Worm (Caenorhabditis elegans) whole organism, L1 larva: ENCODE data around the gene rpt-3.

Experiments used
- C04F5.9 ChIP-seq: sonication (generic microtip); optimal IDR thresholded peaks from 2 replicates; lab custom pipeline; 2016; ENCODE audit warnings: missing genetic modification characterization, missing compliant biosample characterization
- C16A3.4 ChIP-seq: fragments of 150-350 bp; optimal IDR thresholded peaks from 2 replicates; lab custom pipeline; 2014; ENCODE audit warnings: missing biosample characterization, missing genetic modification characterization
- C34B4.2 ChIP-seq: sonication (generic microtip); optimal IDR thresholded peaks from 2 replicates; lab custom pipeline; 2017; ENCODE audit warnings: mild to moderate bottlenecking, missing genetic modification characterization, missing compliant biosample characterization
- aha-1 ChIP-seq: fragments of 150-350 bp; optimal IDR thresholded peaks from 2 replicates; lab custom pipeline; 2014; ENCODE audit warnings: missing biosample characterization, missing genetic modification characterization
- ama-1 ChIP-seq: fragments of 150-350 bp; optimal IDR thresholded peaks from 2 replicates; lab custom pipeline; 2014
- blmp-1 ChIP-seq: fragments of 150-350 bp; optimal IDR thresholded peaks from 2 replicates; lab custom pipeline; 2014; ENCODE audit warnings: missing biosample characterization, missing genetic modification characterization
- ceh-63 ChIP-seq: fragments of 200-800 bp; sonication (Bioruptor generic); optimal IDR thresholded peaks from 2 replicates; lab custom pipeline; 2018; ENCODE audit warnings: mild to moderate bottlenecking, missing genetic modification characterization, missing compliant biosample characterization
- ceh-90 ChIP-seq: sonication (generic microtip); optimal IDR thresholded peaks from 2 replicates; lab custom pipeline; 2016; ENCODE audit warnings: missing genetic modification characterization, missing compliant biosample characterization
- efl-1 ChIP-seq, 4 experiments: fragments of 150-350 bp; optimal IDR thresholded peaks in 3 of 4; peaks in 1 of 4; 1 replicate in 1 of 4; 2 replicates in 3 of 4; lab custom pipeline; 2014; ENCODE audit warnings: missing biosample characterization in 2 of 4, missing genetic modification characterization in 2 of 4, missing genetic modification reagents in 2 of 4
- egl-13 ChIP-seq: sonication (generic microtip); optimal IDR thresholded peaks from 2 replicates; lab custom pipeline; 2016; ENCODE audit warnings: missing genotype, missing genetic modification reagents, missing genetic modification characterization, missing compliant biosample characterization
- elt-2 ChIP-seq: sonication (generic microtip); optimal IDR thresholded peaks from 2 replicates; lab custom pipeline; 2016; ENCODE audit warnings: missing genetic modification characterization, mild to moderate bottlenecking, inconsistent platforms, missing compliant biosample characterization, missing genetic modification reagents
- elt-3 ChIP-seq, 6 experiments: fragments of 150-350 bp in 1 of 6; sonication (generic microtip); optimal IDR thresholded peaks; 2 replicates each; lab custom pipeline; 2017 to 2018; ENCODE audit warnings: missing biosample characterization in 6 of 6, missing genetic modification characterization in 6 of 6, inconsistent platforms in 1 of 6
- fkh-10 ChIP-seq: sonication (generic microtip); optimal IDR thresholded peaks from 2 replicates; lab custom pipeline; 2017; ENCODE audit warnings: missing biosample characterization, missing genetic modification reagents, missing genetic modification characterization
- fos-1 ChIP-seq: fragments of 150-350 bp; optimal IDR thresholded peaks from 2 replicates; lab custom pipeline; 2014; ENCODE audit warnings: missing biosample characterization, missing genetic modification characterization
- hlh-17 ChIP-seq: fragments of 200-800 bp; sonication (Bioruptor generic); optimal IDR thresholded peaks from 2 replicates; lab custom pipeline; 2018; ENCODE audit warnings: missing genetic modification characterization, mild to moderate bottlenecking, missing compliant biosample characterization, moderate library complexity, borderline replicate concordance
- hlh-4 ChIP-seq: sonication (generic microtip); optimal IDR thresholded peaks from 2 replicates; lab custom pipeline; 2016; ENCODE audit warnings: mild to moderate bottlenecking, missing genetic modification characterization, missing compliant biosample characterization
- irx-1 ChIP-seq: sonication (generic microtip); optimal IDR thresholded peaks from 2 replicates; lab custom pipeline; 2016; ENCODE audit warnings: missing genetic modification characterization, missing compliant biosample characterization
- isw-1 ChIP-seq: fragments of 200-800 bp; sonication (Bioruptor generic); IDR thresholded peaks from 2 replicates; pipeline ENCODE4 v1.3.6; 2022; ENCODE audit warnings: missing genetic modification characterization, missing compliant biosample characterization
- jun-1 ChIP-seq: fragments of 150-350 bp; optimal IDR thresholded peaks from 2 replicates; lab custom pipeline; 2014; ENCODE audit warnings: missing biosample characterization, missing genetic modification reagents, missing genetic modification characterization
- lin-14 ChIP-seq: fragments of 200-800 bp; sonication (Bioruptor generic); optimal IDR thresholded peaks from 2 replicates; lab custom pipeline; 2018; ENCODE audit warnings: mild to moderate bottlenecking, missing genetic modification characterization, moderate library complexity, missing compliant biosample characterization
- lin-35 ChIP-seq, 2 experiments: fragments of 150-350 bp; optimal IDR thresholded peaks; 2 replicates each; lab custom pipeline; 2014; ENCODE audit warnings: missing biosample characterization in 2 of 2, missing genetic modification characterization in 2 of 2, missing genetic modification reagents in 2 of 2
- lsy-2 ChIP-seq, 2 experiments: fragments of 150-350 bp; optimal IDR thresholded peaks; 2 replicates each; lab custom pipeline; 2014; ENCODE audit warnings: missing biosample characterization in 2 of 2, missing genetic modification characterization in 2 of 2
- mef-2 ChIP-seq: fragments of 150-350 bp; optimal IDR thresholded peaks from 2 replicates; lab custom pipeline; 2014; ENCODE audit warnings: missing biosample characterization, missing genetic modification characterization
- nhr-11 ChIP-seq: fragments of 150-350 bp; optimal IDR thresholded peaks from 2 replicates; lab custom pipeline; 2014; ENCODE audit warnings: missing biosample characterization, missing genetic modification characterization
- nhr-19 ChIP-seq: fragments of 200-800 bp; sonication (Bioruptor generic); conservative IDR thresholded peaks from 2 replicates; pipeline ENCODE4 v1.3.6; 2022; ENCODE audit warnings: missing genetic modification characterization, missing compliant biosample characterization
- nhr-20 ChIP-seq: sonication (generic microtip); optimal IDR thresholded peaks from 2 replicates; lab custom pipeline; 2016; ENCODE audit warnings: mild to moderate bottlenecking, missing genetic modification characterization, missing compliant biosample characterization
- nhr-71 ChIP-seq: sonication (generic microtip); optimal IDR thresholded peaks from 2 replicates; lab custom pipeline; 2016; ENCODE audit warnings: mild to moderate bottlenecking, missing genetic modification characterization, moderate library complexity, missing compliant biosample characterization
- nhr-85 ChIP-seq: sonication (generic microtip); peaks from one replicate; lab custom pipeline; 2016; ENCODE audit warnings: missing genetic modification characterization, inconsistent platforms, missing compliant biosample characterization
- nhr-90 ChIP-seq: sonication (generic microtip); optimal IDR thresholded peaks from 2 replicates; lab custom pipeline; 2016; ENCODE audit warnings: mild to moderate bottlenecking, missing genetic modification characterization, missing compliant biosample characterization; ENCODE audit not compliant: poor library complexity
- pax-3 ChIP-seq: fragments of 200-800 bp; sonication (Bioruptor generic); optimal IDR thresholded peaks from 2 replicates; lab custom pipeline; 2018; ENCODE audit warnings: mild to moderate bottlenecking, missing genetic modification characterization, moderate library complexity, missing compliant biosample characterization
- rnt-1 ChIP-seq: sonication (generic microtip); optimal IDR thresholded peaks from 2 replicates; lab custom pipeline; 2016; ENCODE audit warnings: mild to moderate bottlenecking, missing genetic modification characterization, moderate library complexity, missing compliant biosample characterization
- snu-23 ChIP-seq: sonication (generic microtip); optimal IDR thresholded peaks from 2 replicates; lab custom pipeline; 2016; ENCODE audit warnings: missing genetic modification characterization, missing compliant biosample characterization
- sox-4 ChIP-seq: sonication (generic microtip); optimal IDR thresholded peaks from 2 replicates; lab custom pipeline; 2016; ENCODE audit warnings: missing genetic modification characterization, missing compliant biosample characterization
- sup-37 ChIP-seq: fragments of 200-800 bp; sonication (Bioruptor generic); optimal IDR thresholded peaks from 2 replicates; lab custom pipeline; 2018; ENCODE audit warnings: mild to moderate bottlenecking, missing genetic modification characterization, missing compliant biosample characterization
- tlp-1 ChIP-seq: fragments of 150-350 bp; optimal IDR thresholded peaks from 2 replicates; lab custom pipeline; 2014; ENCODE audit warnings: missing biosample characterization, missing genetic modification characterization
- unc-130 ChIP-seq: fragments of 150-350 bp; optimal IDR thresholded peaks from 2 replicates; lab custom pipeline; 2017; ENCODE audit warnings: missing biosample characterization, missing genetic modification characterization, inconsistent platforms
- unc-62 ChIP-seq: fragments of 150-350 bp; optimal IDR thresholded peaks from 2 replicates; lab custom pipeline; 2014; ENCODE audit warnings: missing biosample characterization, missing genetic modification reagents, missing genetic modification characterization
- vab-15 ChIP-seq: sonication (generic microtip); optimal IDR thresholded peaks from 2 replicates; lab custom pipeline; 2017; ENCODE audit warnings: missing genotype, mild to moderate bottlenecking, missing genetic modification characterization, missing compliant biosample characterization
- zag-1 ChIP-seq: fragments of 150-350 bp; optimal IDR thresholded peaks from 2 replicates; lab custom pipeline; 2014; ENCODE audit warnings: missing biosample characterization, missing genetic modification characterization
- zip-4 ChIP-seq: fragments of 200-800 bp; sonication (Bioruptor generic); optimal IDR thresholded peaks from 2 replicates; lab custom pipeline; 2018; ENCODE audit warnings: mild to moderate bottlenecking, missing genetic modification characterization, moderate library complexity, missing compliant biosample characterization

Gene rpt-3

DNA sequence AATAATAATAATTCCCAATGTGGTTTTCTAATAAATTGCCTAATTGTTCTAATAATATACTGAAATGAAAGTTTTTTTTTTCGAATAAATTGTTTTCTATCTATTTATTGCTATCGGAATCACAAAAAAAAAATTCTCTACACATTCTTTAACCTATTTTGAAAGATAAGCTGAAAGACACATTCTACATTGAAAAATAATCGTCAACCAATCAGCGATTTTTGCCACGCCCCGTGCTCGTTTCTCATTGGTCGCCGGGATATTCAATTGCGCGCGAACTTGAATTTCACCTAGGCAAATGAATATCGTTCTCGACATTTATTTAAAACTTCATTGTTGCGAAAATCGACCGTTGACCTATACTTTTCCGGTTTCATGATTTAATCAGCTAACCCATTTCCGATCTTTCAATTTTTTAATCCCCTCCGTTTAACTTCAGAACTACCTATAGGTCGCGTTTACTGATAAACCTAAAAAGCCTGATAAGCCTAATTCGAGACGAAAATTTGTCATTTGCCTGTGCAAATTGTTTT is 10.5 kb downstream of the rpt-3 start, which contains the start of gene F23F12.3:
Gene F23F12.3, plus strand, starts transcription at position 483 of the 533 bp plus-strand sequence.
- peak; percentile 32 for TF ChIP-seq elt-2 (tag; lab: Kevin White, UChicago)
- TF ChIP-seq vab-15 = no peak

DNA sequence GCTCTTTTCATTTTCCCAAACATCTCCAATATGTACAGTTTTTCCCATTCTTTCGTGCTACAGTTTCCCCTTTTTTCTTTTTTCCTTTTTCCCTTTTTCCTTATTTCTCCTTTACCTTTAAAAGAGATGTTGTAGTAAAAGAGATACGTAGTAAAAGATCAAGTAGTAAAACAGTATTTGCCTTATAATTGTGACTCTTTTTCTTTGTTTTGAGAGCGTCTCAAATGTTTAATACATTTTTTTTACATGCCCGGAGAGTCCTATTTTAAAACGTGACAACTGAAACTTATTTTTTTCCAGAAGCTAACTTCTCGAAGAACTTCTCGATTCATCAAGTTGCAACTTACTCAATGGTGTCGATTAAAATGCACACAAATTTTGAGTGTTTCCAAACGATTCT is 18.2 kb downstream of the rpt-3 start, which contains the start of gene F23F12.12:
Gene F23F12.12, plus strand, starts transcription at position 301 of the 400 bp plus-strand sequence.
- no peak for TF ChIP-seq fkh-10 (GFP tag; lab: Kevin White, UChicago)

DNA sequence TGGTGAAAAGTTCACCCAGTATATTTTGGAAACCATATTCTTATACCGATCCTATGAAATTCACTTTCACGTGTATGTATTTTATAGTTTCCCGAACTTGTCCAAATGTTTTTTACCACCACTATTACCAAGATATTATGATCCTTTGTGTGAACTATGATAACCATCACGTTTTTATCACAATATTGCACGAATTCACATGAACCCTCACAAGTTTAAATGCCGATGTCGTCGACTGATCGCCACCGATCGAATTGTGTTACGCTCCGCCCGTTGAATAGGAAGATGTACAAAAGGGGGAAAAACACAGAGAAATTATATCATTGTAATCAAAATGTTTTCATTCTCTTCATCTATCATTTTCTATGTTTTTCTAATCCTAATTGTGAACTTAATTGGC is 18.7 kb downstream of the rpt-3 start:
- TF ChIP-seq unc-62 (GFP tag; lab: Kevin White, UChicago) (no peak), nhr-90 (tag; lab: Kevin White, UChicago) (peak; percentile 14), isw-1 (GFP tag; lab: Robert Waterston, UW) (no peak), nhr-20 (tag; lab: Kevin White, UChicago) (peak; percentile 58), ama-1 (no peak), egl-13 (tag; lab: Kevin White, UChicago) (no peak), pax-3 (tag; lab: Kevin White, UChicago) (no peak), elt-3 (tag; optimal IDR thresholded peaks at IDR 0.05; lab: Kevin White, UChicago) (peak in 1 of 6 experiments; percentile 93), mef-2 (no peak), jun-1 (tag; lab: Kevin White, UChicago) (no peak), snu-23 (peak; percentile 28), nhr-19 (GFP tag; lab: Robert Waterston, UW) (peak; percentile 49), lin-14 (GFP tag; lab: Kevin White, UChicago) (peak; percentile 8), lin-35 (GFP tag; optimal IDR thresholded peaks at IDR 0.05; lab: Kevin White, UChicago) (peak in 1 of 2 experiments; percentile 33), unc-130 (tag; lab: Kevin White, UChicago) (peak; percentile 24), nhr-85 (peak; percentile 72), nhr-71 (tag; lab: Kevin White, UChicago) (peak; percentile 42), blmp-1 (tag; lab: Kevin White, UChicago) (peak; percentile 47), efl-1 (optimal IDR thresholded peaks at IDR 0.05; lab: Kevin White, UChicago) (no peak), efl-1 (GFP tag; optimal IDR thresholded peaks at IDR 0.05 in 1 of 2; lab: Kevin White, UChicago) (no peak)
- TF ChIP-seq, all 84 proteins: peak for 11

DNA sequence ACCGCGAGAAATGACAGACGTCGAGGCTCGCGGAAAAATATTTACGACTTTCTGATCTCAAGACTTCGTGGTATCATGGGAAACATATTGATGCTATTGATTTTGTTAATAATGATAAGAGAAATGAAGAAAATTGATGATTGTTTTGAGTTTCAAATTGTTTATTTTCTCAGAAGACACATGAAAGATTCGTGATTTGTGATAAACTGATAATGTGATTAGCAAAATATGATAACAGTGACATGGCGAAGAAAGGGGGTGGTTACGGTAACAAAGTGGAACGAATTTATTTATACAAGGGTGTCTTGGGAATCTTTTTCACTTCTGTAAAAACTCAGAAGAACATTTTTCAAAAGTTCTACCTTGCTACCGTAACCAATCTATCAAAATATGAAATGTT is 19.7 kb downstream of the rpt-3 start:
- TF ChIP-seq ceh-90 (tag; lab: Kevin White, UChicago) (no peak), nhr-71 (tag; lab: Kevin White, UChicago) (peak; percentile 54), zag-1 (tag; lab: Kevin White, UChicago) (no peak), lin-35 (GFP tag; optimal IDR thresholded peaks at IDR 0.05; lab: Kevin White, UChicago) (peak in 1 of 2 experiments; percentile 31), nhr-11 (tag; lab: Kevin White, UChicago) (no peak), isw-1 (GFP tag; lab: Robert Waterston, UW) (no peak), hlh-17 (GFP tag; lab: Kevin White, UChicago) (no peak), vab-15 (no peak), zip-4 (GFP tag; lab: Kevin White, UChicago) (no peak), ceh-63 (GFP tag; lab: Kevin White, UChicago) (no peak), irx-1 (tag; lab: Kevin White, UChicago) (no peak), hlh-4 (no peak), nhr-90 (tag; lab: Kevin White, UChicago) (peak; percentile 31), sox-4 (tag; lab: Kevin White, UChicago) (no peak), nhr-19 (GFP tag; lab: Robert Waterston, UW) (no peak), nhr-85 (peak; percentile 75), elt-3 (tag; optimal IDR thresholded peaks at IDR 0.05; lab: Kevin White, UChicago) (peak in 2 of 6 experiments; percentile 31 to 93), tlp-1 (tag; lab: Kevin White, UChicago) (no peak), fos-1 (no peak), blmp-1 (tag; lab: Kevin White, UChicago) (peak; percentile 29), elt-2 (tag; lab: Kevin White, UChicago) (no peak), lsy-2 (tag; optimal IDR thresholded peaks at IDR 0.05; lab: Kevin White, UChicago) (peak in 1 of 2 experiments; percentile 15), aha-1 (no peak), rnt-1 (tag; lab: Kevin White, UChicago) (no peak), efl-1 (optimal IDR thresholded peaks at IDR 0.05; lab: Kevin White, UChicago) (no peak), efl-1 (GFP tag; optimal IDR thresholded peaks at IDR 0.05 in 1 of 2; lab: Kevin White, UChicago) (peak in 1 of 2 experiments; percentile 5), C04F5.9 (tag; lab: Kevin White, UChicago) (no peak), sup-37 (GFP tag; lab: Kevin White, UChicago) (no peak), lin-14 (GFP tag; lab: Kevin White, UChicago) (peak; percentile 26), C16A3.4 (tag; lab: Kevin White, UChicago) (no peak), C34B4.2 (no peak), nhr-20 (tag; lab: Kevin White, UChicago) (peak; percentile 37)
- TF ChIP-seq, all 84 proteins: peak for 10
